Fruit fly (Drosophila melanogaster) whole organism, pupa: ENCODE results near the gene Gr93c.

Experiments
- CG12605 ChIP-seq: fragments of 200-800 bp; sonication (Bioruptor generic); IDR thresholded peaks from 2 replicates; pipeline ENCODE4 v1.3.6; 2022; ENCODE audit warnings: missing biosample characterization, missing genetic modification characterization
- CG13204 ChIP-seq: fragments of 200-800 bp; sonication (Bioruptor generic); optimal IDR thresholded peaks from 2 replicates; lab custom pipeline; 2018; ENCODE audit warnings: missing biosample characterization, mild to moderate bottlenecking, missing genetic modification characterization, moderate library complexity
- CG14655 ChIP-seq: fragments of 200-800 bp; sonication (Bioruptor generic); optimal IDR thresholded peaks from 3 replicates; lab custom pipeline; 2017; ENCODE audit warnings: mild to moderate bottlenecking, missing biosample characterization, missing genetic modification reagents, missing genetic modification characterization
- CG17806 ChIP-seq: fragments of 200-800 bp; sonication (Bioruptor generic); optimal IDR thresholded peaks from 2 replicates; lab custom pipeline; 2018; ENCODE audit warnings: missing biosample characterization, mild to moderate bottlenecking, missing genetic modification characterization, moderate library complexity
- CG34367 ChIP-seq: fragments of 200-800 bp; sonication (Bioruptor generic); optimal IDR thresholded peaks from 2 replicates; lab custom pipeline; 2018; ENCODE audit warnings: missing biosample characterization, mild to moderate bottlenecking, missing genetic modification characterization
- CG4496 ChIP-seq: fragments of 200-800 bp; sonication (Bioruptor generic); IDR thresholded peaks from 3 replicates; pipeline ENCODE4 v1.3.6; 2022; ENCODE audit warnings: missing biosample characterization, missing genetic modification characterization
- CG8159 ChIP-seq: fragments of 200-800 bp; sonication (Bioruptor generic); optimal IDR thresholded peaks from 3 replicates; lab custom pipeline; 2018; ENCODE audit warnings: missing biosample characterization, mild to moderate bottlenecking, missing genetic modification characterization, moderate library complexity
- CG9948 ChIP-seq: fragments of 200-800 bp; sonication (Bioruptor generic); optimal IDR thresholded peaks from 2 replicates; lab custom pipeline; 2018; ENCODE audit warnings: missing biosample characterization, mild to moderate bottlenecking, missing genetic modification characterization, moderate library complexity
- D1 ChIP-seq: fragments of 200-800 bp; sonication (Bioruptor generic); optimal IDR thresholded peaks from 2 replicates; lab custom pipeline; 2018; ENCODE audit warnings: missing biosample characterization, mild to moderate bottlenecking, missing genetic modification characterization, moderate library complexity
- EcR ChIP-seq: fragments of 200-800 bp; sonication (Bioruptor generic); optimal IDR thresholded peaks from 3 replicates; lab custom pipeline; 2019; ENCODE audit warnings: missing biosample characterization, missing genetic modification characterization, mild to moderate bottlenecking, moderate library complexity, missing genetic modification reagents
- fd96Ca ChIP-seq: fragments of 200-800 bp; sonication (Bioruptor generic); IDR thresholded peaks from 3 replicates; pipeline ENCODE4 v1.3.6; 2022; ENCODE audit warnings: missing biosample characterization, missing genetic modification characterization
- rn ChIP-seq: fragments of 200-800 bp; sonication (Bioruptor generic); IDR thresholded peaks from 2 replicates; pipeline ENCODE4 v1.3.6; 2022; ENCODE audit warnings: missing biosample characterization, missing genetic modification characterization

dm6 chr3R:21828785-21829486, 16.1 kb downstream of the Gr93c start:
- peak; percentile 81 for TF ChIP-seq CG8159
- TF ChIP-seq EcR (GFP tag; lab: Kevin White, UChicago), result no peak
- peak; percentile 60 for TF ChIP-seq D1 (tag; lab: Kevin White, UChicago)
- peak; percentile 78 for TF ChIP-seq CG17806 (tag; lab: Kevin White, UChicago)
- peak; percentile 94 for TF ChIP-seq CG14655
- TF ChIP-seq CG9948 (tag; lab: Kevin White, UChicago), result peak; percentile 92
- peak; percentile 58; the same call in 1 of the 2 replicates for TF ChIP-seq rn
- TF ChIP-seq CG12605 (GFP tag; lab: Robert Waterston, UW), result peak; percentile 66
- TF ChIP-seq CG34367, result peak; percentile 74
- peak; percentile 25 for TF ChIP-seq CG13204 (GFP tag; lab: Kevin White, UChicago)
- peak; percentile 80 for TF ChIP-seq CG4496 (GFP tag; lab: Robert Waterston, UW)
- TF ChIP-seq fd96Ca (GFP tag; lab: Robert Waterston, UW), result peak; percentile 59; the same call in 2 of the 3 replicates
